Fruit fly (Drosophila melanogaster) whole organism, prepupa: ENCODE measurements around the gene Sh.

Experiments
- Blimp-1 ChIP-seq: fragments of 200-800 bp; sonication (Bioruptor generic); optimal IDR thresholded peaks from 3 replicates; lab custom pipeline; 2017; ENCODE audit warnings: missing biosample characterization, missing genetic modification characterization, mild to moderate bottlenecking, moderate library complexity, missing genetic modification reagents
- CG10631 ChIP-seq: fragments of 200-800 bp; sonication (Bioruptor generic); optimal IDR thresholded peaks from 2 replicates; lab custom pipeline; 2016; ENCODE audit warnings: missing biosample characterization, missing genetic modification characterization
- CG10669 ChIP-seq: fragments of 200-800 bp; sonication (Bioruptor generic); optimal IDR thresholded peaks from 3 replicates; lab custom pipeline; 2018; ENCODE audit warnings: missing biosample characterization, mild to moderate bottlenecking, missing genetic modification characterization, moderate library complexity
- CG11294 ChIP-seq: fragments of 200-800 bp; sonication (Bioruptor generic); IDR thresholded peaks from 2 replicates; pipeline ENCODE4 v1.3.6; 2022; ENCODE audit warnings: missing biosample characterization, missing genetic modification characterization
- CG11902 ChIP-seq: fragments of 200-800 bp; sonication (Bioruptor generic); optimal IDR thresholded peaks from 3 replicates; lab custom pipeline; 2016; ENCODE audit warnings: missing biosample characterization, missing genetic modification characterization
- CG15336 ChIP-seq: fragments of 200-800 bp; sonication (Bioruptor generic); IDR thresholded peaks from 2 replicates; pipeline ENCODE4 v1.3.6; 2022; ENCODE audit warnings: missing biosample characterization, missing genetic modification characterization
- CG1621 ChIP-seq: fragments of 200-800 bp; sonication (Bioruptor generic); optimal IDR thresholded peaks from 3 replicates; lab custom pipeline; 2018; ENCODE audit warnings: missing biosample characterization, mild to moderate bottlenecking, missing genetic modification characterization
- CG3032 ChIP-seq: fragments of 200-800 bp; optimal IDR thresholded peaks from 2 replicates; lab custom pipeline; 2019; ENCODE audit warnings: missing biosample characterization, mild to moderate bottlenecking, missing genetic modification characterization, moderate library complexity
- CG31627 ChIP-seq: fragments of 200-800 bp; sonication (Bioruptor generic); optimal IDR thresholded peaks from 3 replicates; lab custom pipeline; 2016; ENCODE audit warnings: missing biosample characterization, missing genetic modification characterization
- CG32006 ChIP-seq: fragments of 200-800 bp; sonication (Bioruptor generic); optimal IDR thresholded peaks from 3 replicates; lab custom pipeline; 2017; ENCODE audit warnings: missing biosample characterization, mild to moderate bottlenecking, missing genetic modification characterization
- CG34406 ChIP-seq: fragments of 200-800 bp; sonication (Bioruptor generic); optimal IDR thresholded peaks from 3 replicates; lab custom pipeline; 2016; ENCODE audit warnings: missing biosample characterization, missing genetic modification characterization
- CG4318 ChIP-seq: fragments of 200-800 bp; sonication (Bioruptor generic); optimal IDR thresholded peaks from 3 replicates; lab custom pipeline; 2017; ENCODE audit warnings: missing biosample characterization, mild to moderate bottlenecking, missing genetic modification characterization
- CG6276 ChIP-seq: fragments of 200-800 bp; sonication (Bioruptor generic); optimal IDR thresholded peaks from 2 replicates; lab custom pipeline; 2017; ENCODE audit warnings: missing biosample characterization, mild to moderate bottlenecking, missing genetic modification characterization
- CG6808 ChIP-seq: fragments of 200-800 bp; sonication (Bioruptor generic); optimal IDR thresholded peaks from 3 replicates; lab custom pipeline; 2017; ENCODE audit warnings: missing biosample characterization, missing genetic modification characterization, mild to moderate bottlenecking, moderate library complexity, missing genetic modification reagents
- CG6854 ChIP-seq: fragments of 200-800 bp; sonication (Bioruptor generic); optimal IDR thresholded peaks from 2 replicates; lab custom pipeline; 2017; ENCODE audit warnings: missing biosample characterization, mild to moderate bottlenecking, missing genetic modification characterization
- CG7368 ChIP-seq: fragments of 200-800 bp; sonication (Bioruptor generic); optimal IDR thresholded peaks from 3 replicates; lab custom pipeline; 2016; ENCODE audit warnings: missing biosample characterization, missing genetic modification characterization
- CG8119 ChIP-seq: fragments of 200-800 bp; sonication (Bioruptor generic); IDR thresholded peaks from 3 replicates; pipeline ENCODE4 v1.3.6; 2022; ENCODE audit warnings: missing biosample characterization, missing genetic modification characterization
- CG8319 ChIP-seq: fragments of 200-800 bp; sonication (Bioruptor generic); optimal IDR thresholded peaks from 3 replicates; lab custom pipeline; 2016; ENCODE audit warnings: missing biosample characterization, missing genetic modification characterization
- CG8632 ChIP-seq: fragments of 200-800 bp; sonication (Bioruptor generic); optimal IDR thresholded peaks from 3 replicates; lab custom pipeline; 2016; ENCODE audit warnings: missing biosample characterization, missing genetic modification characterization
- Eip75B ChIP-seq: fragments of 200-800 bp; sonication (Bioruptor generic); optimal IDR thresholded peaks from 3 replicates; lab custom pipeline; 2016; ENCODE audit warnings: missing biosample characterization, missing genetic modification characterization
- Eip78C ChIP-seq: fragments of 200-800 bp; sonication (Bioruptor generic); peaks from one replicate; lab custom pipeline; 2016; ENCODE audit warnings: missing biosample characterization, missing genetic modification characterization
- Ets21C ChIP-seq: fragments of 200-800 bp; sonication (Bioruptor generic); optimal IDR thresholded peaks from 3 replicates; lab custom pipeline; 2016; ENCODE audit warnings: missing biosample characterization, missing genetic modification characterization
- Ets96B ChIP-seq: fragments of 200-800 bp; optimal IDR thresholded peaks from 2 replicates; lab custom pipeline; 2019; ENCODE audit warnings: missing biosample characterization, mild to moderate bottlenecking, missing genetic modification characterization, moderate library complexity
- Gug ChIP-seq: fragments of 200-800 bp; sonication (Bioruptor generic); IDR thresholded peaks from 2 replicates; pipeline ENCODE4 v1.3.6; 2022; ENCODE audit warnings: missing biosample characterization, missing genetic modification characterization
- Hr39 ChIP-seq: fragments of 200-800 bp; sonication (Bioruptor generic); optimal IDR thresholded peaks from 2 replicates; lab custom pipeline; 2016; ENCODE audit warnings: missing biosample characterization, missing genetic modification characterization
- Hr4 ChIP-seq: fragments of 200-800 bp; sonication (Bioruptor generic); optimal IDR thresholded peaks from 3 replicates; lab custom pipeline; 2016; ENCODE audit warnings: missing biosample characterization, missing genetic modification characterization
- Lpt ChIP-seq: fragments of 200-800 bp; sonication (Bioruptor generic); optimal IDR thresholded peaks from 3 replicates; lab custom pipeline; 2016; ENCODE audit warnings: missing biosample characterization, missing genetic modification characterization
- Met ChIP-seq: fragments of 200-800 bp; sonication (Bioruptor generic); optimal IDR thresholded peaks from 3 replicates; lab custom pipeline; 2016; ENCODE audit warnings: missing biosample characterization, missing genetic modification characterization
- OdsH ChIP-seq: fragments of 200-800 bp; sonication (Bioruptor generic); optimal IDR thresholded peaks from 3 replicates; lab custom pipeline; 2016; ENCODE audit warnings: missing biosample characterization, missing genetic modification characterization
- Smox ChIP-seq: fragments of 200-800 bp; sonication (Bioruptor generic); optimal IDR thresholded peaks from 3 replicates; lab custom pipeline; 2016; ENCODE audit warnings: missing biosample characterization, missing genetic modification characterization
- Sox102F ChIP-seq: fragments of 200-800 bp; sonication (Bioruptor generic); optimal IDR thresholded peaks from 2 replicates; lab custom pipeline; 2016; ENCODE audit warnings: missing biosample characterization, mild to moderate bottlenecking, missing genetic modification characterization
- Sox15 ChIP-seq: fragments of 200-800 bp; sonication (Bioruptor generic); optimal IDR thresholded peaks from 3 replicates; lab custom pipeline; 2016; ENCODE audit warnings: missing biosample characterization, missing genetic modification characterization
- achi ChIP-seq: fragments of 200-800 bp; sonication (Bioruptor generic); optimal IDR thresholded peaks from 3 replicates; lab custom pipeline; 2016; ENCODE audit warnings: missing biosample characterization, missing genetic modification characterization
- acj6 ChIP-seq: fragments of 200-800 bp; sonication (Bioruptor generic); optimal IDR thresholded peaks from 3 replicates; lab custom pipeline; 2016; ENCODE audit warnings: missing biosample characterization, missing genetic modification characterization
- cyc ChIP-seq: fragments of 200-800 bp; sonication (Bioruptor generic); optimal IDR thresholded peaks from 3 replicates; lab custom pipeline; 2016; ENCODE audit warnings: missing biosample characterization, missing genetic modification characterization
- eg ChIP-seq: fragments of 200-800 bp; sonication (Bioruptor generic); IDR thresholded peaks from 3 replicates; pipeline ENCODE4 v1.3.6; 2022; ENCODE audit warnings: missing biosample characterization, missing genetic modification characterization
- esn ChIP-seq: fragments of 200-800 bp; sonication (Bioruptor generic); optimal IDR thresholded peaks from 2 replicates; lab custom pipeline; 2016; ENCODE audit warnings: missing biosample characterization, mild to moderate bottlenecking, missing genetic modification characterization, moderate library complexity
- fkh ChIP-seq: fragments of 200-800 bp; sonication (Bioruptor generic); optimal IDR thresholded peaks from 3 replicates; lab custom pipeline; 2017; ENCODE audit warnings: missing biosample characterization, mild to moderate bottlenecking, missing genetic modification characterization, moderate library complexity
- lz ChIP-seq: fragments of 200-800 bp; sonication (Bioruptor generic); optimal IDR thresholded peaks from 3 replicates; lab custom pipeline; 2016; ENCODE audit warnings: missing biosample characterization, missing genetic modification characterization
- net ChIP-seq: fragments of 200-800 bp; sonication (Bioruptor generic); optimal IDR thresholded peaks from 3 replicates; lab custom pipeline; 2016; ENCODE audit warnings: missing biosample characterization, missing genetic modification characterization
- pdm3 ChIP-seq: fragments of 200-800 bp; sonication (Bioruptor generic); optimal IDR thresholded peaks from 3 replicates; lab custom pipeline; 2016; ENCODE audit warnings: missing biosample characterization, missing genetic modification characterization
- salr ChIP-seq, 2 experiments: fragments of 200-800 bp; sonication (Bioruptor generic); optimal IDR thresholded peaks; 3 replicates each; lab custom pipeline; 2016 to 2018; ENCODE audit warnings: missing biosample characterization in 2 of 2, missing genetic modification characterization in 2 of 2, mild to moderate bottlenecking in 1 of 2
- ss ChIP-seq, 2 experiments: fragments of 200-800 bp; sonication (Bioruptor generic); optimal IDR thresholded peaks; 2 replicates in 1 of 2; 3 replicates in 1 of 2; lab custom pipeline; 2017 to 2018; ENCODE audit warnings: mild to moderate bottlenecking in 2 of 2, missing biosample characterization in 2 of 2, missing genetic modification characterization in 2 of 2, moderate library complexity in 1 of 2

Gene Sh

dm6 chrX:17881138-17882121, 181.6 kb downstream of the Sh start (continued):
- TF ChIP-seq CG6808 (GFP tag; lab: Kevin White, UChicago) (peak; percentile 61), Eip78C (GFP tag; lab: Kevin White, UChicago) (peak; percentile 85), Sox102F (GFP tag; lab: Kevin White, UChicago) (peak; percentile 68), Ets21C (GFP tag; lab: Kevin White, UChicago) (peak; percentile 73), ss (GFP tag; optimal IDR thresholded peaks at IDR 0.05; lab: Kevin White, UChicago) (peak; percentile 18 to 44), CG34406 (GFP tag; lab: Kevin White, UChicago) (peak; percentile 37), Sox15 (GFP tag; lab: Kevin White, UChicago) (peak; percentile 44), Hr4 (GFP tag; lab: Kevin White, UChicago) (peak; percentile 85), CG6854 (no peak), CG8119 (peak; percentile 63), cyc (GFP tag; lab: Kevin White, UChicago) (peak; percentile 81), Smox (GFP tag; lab: Kevin White, UChicago) (peak; percentile 73), Gug (GFP tag; lab: Robert Waterston, UW) (peak; percentile 73), CG32006 (GFP tag; lab: Kevin White, UChicago) (peak; percentile 80), esn (GFP tag; lab: Kevin White, UChicago) (peak; percentile 78), CG3032 (no peak), CG6276 (peak; percentile 53), net (peak; percentile 65), CG10669 (GFP tag; lab: Kevin White, UChicago) (peak; percentile 38), OdsH (peak; percentile 67), Hr39 (GFP tag; lab: Kevin White, UChicago) (peak; percentile 88), Eip75B (GFP tag; lab: Kevin White, UChicago) (no peak), CG7368 (GFP tag; lab: Kevin White, UChicago) (peak; percentile 62), eg (GFP tag; lab: Robert Waterston, UW) (peak; percentile 85), acj6 (GFP tag; lab: Kevin White, UChicago) (peak; percentile 67), Met (GFP tag; lab: Kevin White, UChicago) (peak; percentile 77), Blimp-1 (GFP tag; lab: Kevin White, UChicago) (no peak)

dm6 chrX:17880269-17880889, 182.7 kb downstream of the Sh start:
- TF ChIP-seq CG1621 (tag; lab: Kevin White, UChicago) (peak; percentile 77), lz (GFP tag; lab: Kevin White, UChicago) (peak; percentile 96), Lpt (GFP tag; lab: Kevin White, UChicago) (peak; percentile 87), Met (GFP tag; lab: Kevin White, UChicago) (peak; percentile 95), CG10669 (GFP tag; lab: Kevin White, UChicago) (peak; percentile 77), CG32006 (GFP tag; lab: Kevin White, UChicago) (peak; percentile 95), net (peak; percentile 86), cyc (GFP tag; lab: Kevin White, UChicago) (peak; percentile 92), CG6854 (peak; percentile 65), CG8119 (peak; percentile 92), salr (GFP tag; optimal IDR thresholded peaks at IDR 0.05; lab: Kevin White, UChicago) (peak; percentile 79 to 80), achi (peak; percentile 89), Ets96B (tag; lab: Kevin White, UChicago) (peak; percentile 75), CG11902 (GFP tag; lab: Kevin White, UChicago) (peak; percentile 83), CG4318 (peak; percentile 91), CG6808 (GFP tag; lab: Kevin White, UChicago) (peak; percentile 72), pdm3 (peak; percentile 96), CG31627 (GFP tag; lab: Kevin White, UChicago) (peak; percentile 97), Gug (GFP tag; lab: Robert Waterston, UW) (peak; percentile 89), CG10631 (peak; percentile 88), CG3032 (peak; percentile 78), fkh (GFP tag; lab: Kevin White, UChicago) (peak; percentile 71), CG15336 (GFP tag; lab: Robert Waterston, UW) (peak; percentile 89), Smox (GFP tag; lab: Kevin White, UChicago) (peak; percentile 93), CG8319 (GFP tag; lab: Kevin White, UChicago) (peak; percentile 77), Sox102F (GFP tag; lab: Kevin White, UChicago) (peak; percentile 93), CG8632 (GFP tag; lab: Kevin White, UChicago) (peak; percentile 87), CG11294 (peak; percentile 89), ss (GFP tag; optimal IDR thresholded peaks at IDR 0.05; lab: Kevin White, UChicago) (peak; percentile 54 to 80), Hr4 (GFP tag; lab: Kevin White, UChicago) (peak; percentile 95), CG6276 (peak; percentile 89), Blimp-1 (GFP tag; lab: Kevin White, UChicago) (peak; percentile 75), OdsH (peak; percentile 93), esn (GFP tag; lab: Kevin White, UChicago) (peak; percentile 94)
